Worm (Caenorhabditis elegans) whole organism, early embryonic: ENCODE results near the gene C08D8.1.

Experiments used
- F13C5.2 ChIP-seq: sonication (generic microtip); optimal IDR thresholded peaks from 2 replicates; lab custom pipeline; 2017; ENCODE audit warnings: mild to moderate bottlenecking, missing genetic modification characterization, inconsistent platforms, missing compliant biosample characterization
- ama-1 ChIP-seq: fragments of 150-350 bp; optimal IDR thresholded peaks from 2 replicates; lab custom pipeline; 2014
- hmg-4 ChIP-seq: fragments of 200-800 bp; sonication (Bioruptor generic); optimal IDR thresholded peaks from 2 replicates; lab custom pipeline; 2018; ENCODE audit warnings: mild to moderate bottlenecking, missing genetic modification characterization, missing compliant biosample characterization
- sea-1 ChIP-seq: fragments of 200-800 bp; sonication (Bioruptor generic); conservative IDR thresholded peaks from 2 replicates; pipeline ENCODE4 v1.3.6; 2022; ENCODE audit warnings: missing genetic modification characterization, missing compliant biosample characterization

- TF ChIP-seq ama-1 (no peak), F13C5.2 (no peak), hmg-4 (GFP tag; lab: Kevin White, UChicago) (no peak), sea-1 (GFP tag; lab: Robert Waterston, UW) (no peak)
Observed at ce11 chrV:8359792-8360191, 14.2 kb downstream of the C08D8.1 start, which contains the start of gene F38E1.6.
